Fruit fly (Drosophila melanogaster) whole organism, embryonic: ENCODE data around the gene CG13896.

Experiments used
- Bteb2 ChIP-seq: fragments of 200-800 bp; sonication (Bioruptor generic); optimal IDR thresholded peaks from 2 replicates; lab custom pipeline; 2016; ENCODE audit warnings: missing biosample characterization, missing genetic modification characterization
- C15 ChIP-seq: fragments of 200-800 bp; sonication (Bioruptor generic); IDR thresholded peaks from 3 replicates; pipeline ENCODE4 v1.3.6; 2022; ENCODE audit warnings: missing biosample characterization, missing genetic modification characterization
- CG11247 ChIP-seq: fragments of 200-800 bp; sonication (Bioruptor generic); IDR thresholded peaks from 2 replicates; pipeline ENCODE4 v1.3.6; 2022; ENCODE audit warnings: missing biosample characterization, missing genetic modification characterization
- CG11504 ChIP-seq: fragments of 200-800 bp; sonication (Bioruptor generic); optimal IDR thresholded peaks from 3 replicates; lab custom pipeline; 2019; ENCODE audit warnings: missing biosample characterization, mild to moderate bottlenecking, missing genetic modification characterization, moderate library complexity
- CG14860 ChIP-seq: fragments of 200-800 bp; sonication (Bioruptor generic); IDR thresholded peaks from 3 replicates; pipeline ENCODE4 v1.3.6; 2022; ENCODE audit warnings: missing biosample characterization, missing genetic modification characterization; ENCODE audit not compliant: partially characterized antibody
- CG15011 ChIP-seq: fragments of 200-800 bp; sonication (Bioruptor generic); optimal IDR thresholded peaks from 3 replicates; lab custom pipeline; 2018; ENCODE audit warnings: missing biosample characterization, mild to moderate bottlenecking, missing genetic modification characterization
- CG15269 ChIP-seq: fragments of 200-800 bp; sonication (Bioruptor generic); optimal IDR thresholded peaks from 2 replicates; lab custom pipeline; 2018; ENCODE audit warnings: missing biosample characterization, mild to moderate bottlenecking, missing genetic modification characterization, moderate library complexity
- CG17328 ChIP-seq: fragments of 200-800 bp; sonication (Bioruptor generic); IDR thresholded peaks from 2 replicates; pipeline ENCODE4 v1.3.6; 2022; ENCODE audit warnings: missing biosample characterization, missing genetic modification characterization
- CG17612 ChIP-seq: fragments of 200-800 bp; sonication (Bioruptor generic); IDR thresholded peaks from 2 replicates; pipeline ENCODE4 v1.3.6; 2022; ENCODE audit warnings: missing biosample characterization, missing genetic modification characterization
- CG17829 ChIP-seq: fragments of 200-800 bp; optimal IDR thresholded peaks from 2 replicates; lab custom pipeline; 2019; ENCODE audit warnings: missing biosample characterization, mild to moderate bottlenecking, missing genetic modification characterization, moderate library complexity
- CG1792 ChIP-seq: fragments of 200-800 bp; sonication (Bioruptor generic); optimal IDR thresholded peaks from 2 replicates; lab custom pipeline; 2016; ENCODE audit warnings: missing biosample characterization, missing genetic modification characterization
- CG18262 ChIP-seq: fragments of 200-800 bp; optimal IDR thresholded peaks from 3 replicates; lab custom pipeline; 2019; ENCODE audit warnings: missing biosample characterization, mild to moderate bottlenecking, missing genetic modification characterization, moderate library complexity
- CG2202 ChIP-seq: fragments of 200-800 bp; sonication (Bioruptor generic); optimal IDR thresholded peaks from 2 replicates; lab custom pipeline; 2018; ENCODE audit warnings: missing biosample characterization, mild to moderate bottlenecking, missing genetic modification characterization
- CG33557 ChIP-seq: fragments of 200-800 bp; sonication (Bioruptor generic); optimal IDR thresholded peaks from 2 replicates; lab custom pipeline; 2019; ENCODE audit warnings: missing biosample characterization, mild to moderate bottlenecking, missing genetic modification characterization, moderate library complexity
- CG4820 ChIP-seq: fragments of 200-800 bp; sonication (Bioruptor generic); optimal IDR thresholded peaks from 3 replicates; lab custom pipeline; 2016; ENCODE audit warnings: missing biosample characterization, missing genetic modification characterization
- CG6175 ChIP-seq: fragments of 200-800 bp; sonication (Bioruptor generic); IDR thresholded peaks from 3 replicates; pipeline ENCODE4 v1.3.6; 2022; ENCODE audit warnings: missing biosample characterization, missing genetic modification characterization
- CTCF ChIP-seq: fragments of 200-800 bp; sonication (Bioruptor generic); optimal IDR thresholded peaks from 2 replicates; lab custom pipeline; 2017; ENCODE audit warnings: missing biosample characterization, mild to moderate bottlenecking, missing genetic modification characterization, moderate library complexity
- D ChIP-seq, 2 experiments: fragments of 200-800 bp in 1 of 2; fragments of >200 bp in 1 of 2; sonication (Bioruptor generic) in 1 of 2; optimal IDR thresholded peaks; 2 replicates in 1 of 2; 3 replicates in 1 of 2; lab custom pipeline; 2017; ENCODE audit warnings: mild to moderate bottlenecking in 1 of 2, missing biosample characterization in 1 of 2, missing genetic modification characterization in 1 of 2, missing genetic modification reagents in 1 of 2
- Hand ChIP-seq: fragments of 200-800 bp; sonication (Bioruptor generic); optimal IDR thresholded peaks from 2 replicates; lab custom pipeline; 2017; ENCODE audit warnings: mild to moderate bottlenecking, missing biosample characterization, missing genetic modification reagents, missing genetic modification characterization
- Hsf ChIP-seq: fragments of 200-800 bp; sonication (Bioruptor generic); optimal IDR thresholded peaks from 3 replicates; lab custom pipeline; 2016; ENCODE audit warnings: missing biosample characterization, missing genetic modification characterization
- Rx ChIP-seq: fragments of 200-800 bp; sonication (Bioruptor generic); IDR thresholded peaks from 2 replicates; pipeline ENCODE4 v1.3.6; 2022; ENCODE audit warnings: missing biosample characterization, missing genetic modification characterization
- Trl ChIP-seq, 3 experiments: fragments of >200 bp in 2 of 3; fragments of 200-800 bp in 1 of 3; sonication (Bioruptor generic) in 1 of 3; optimal IDR thresholded peaks; 2 replicates in 1 of 3; 3 replicates in 2 of 3; lab custom pipeline; 2016 to 2017; ENCODE audit warnings: missing biosample characterization in 1 of 3, missing genetic modification characterization in 1 of 3
- amos ChIP-seq: fragments of 200-800 bp; sonication (Bioruptor generic); IDR thresholded peaks from 2 replicates; pipeline ENCODE4 v1.3.6; 2022; ENCODE audit warnings: missing biosample characterization, missing genetic modification characterization; ENCODE audit not compliant: partially characterized antibody
- ash1 ChIP-seq: fragments of 200-800 bp; sonication (Bioruptor generic); optimal IDR thresholded peaks from 2 replicates; lab custom pipeline; 2018; ENCODE audit warnings: missing biosample characterization, mild to moderate bottlenecking, missing genetic modification characterization
- bbx ChIP-seq: fragments of 200-800 bp; sonication (Bioruptor generic); IDR thresholded peaks from 2 replicates; pipeline ENCODE4 v1.3.6; 2022; ENCODE audit warnings: missing biosample characterization, missing genetic modification characterization; ENCODE audit not compliant: partially characterized antibody
- br ChIP-seq: fragments of >200 bp; optimal IDR thresholded peaks from 2 replicates; lab custom pipeline; 2017
- cas ChIP-seq: fragments of 200-800 bp; sonication (Bioruptor generic); IDR thresholded peaks from 2 replicates; pipeline ENCODE4 v1.3.6; 2022; ENCODE audit warnings: missing biosample characterization, missing genetic modification characterization
- chm ChIP-seq: fragments of 200-800 bp; sonication (Bioruptor generic); IDR thresholded peaks from 2 replicates; pipeline ENCODE4 v1.3.6; 2022; ENCODE audit warnings: missing biosample characterization, missing genetic modification characterization
- da ChIP-seq: fragments of 200-800 bp; sonication (Bioruptor generic); optimal IDR thresholded peaks from 2 replicates; lab custom pipeline; 2016; ENCODE audit warnings: missing biosample characterization, missing genetic modification characterization
- danr ChIP-seq: fragments of 200-800 bp; sonication (Bioruptor generic); IDR thresholded peaks from 2 replicates; pipeline ENCODE4 v1.3.6; 2022; ENCODE audit warnings: missing biosample characterization, missing genetic modification characterization
- fd102C ChIP-seq: fragments of 200-800 bp; sonication (Bioruptor generic); optimal IDR thresholded peaks from 2 replicates; lab custom pipeline; 2018; ENCODE audit warnings: missing biosample characterization, mild to moderate bottlenecking, missing genetic modification characterization, moderate library complexity
- fru ChIP-seq: fragments of >200 bp; optimal IDR thresholded peaks from 2 replicates; lab custom pipeline; 2017
- gcm ChIP-seq: fragments of 200-800 bp; sonication (Bioruptor generic); optimal IDR thresholded peaks from 2 replicates; lab custom pipeline; 2019; ENCODE audit warnings: missing biosample characterization, mild to moderate bottlenecking, missing genetic modification characterization, moderate library complexity
- gro ChIP-seq: fragments of 200-800 bp; sonication (Bioruptor generic); optimal IDR thresholded peaks from 2 replicates; lab custom pipeline; 2016; ENCODE audit warnings: missing biosample characterization, missing genetic modification characterization
- hth ChIP-seq: fragments of >200 bp; optimal IDR thresholded peaks from 2 replicates; lab custom pipeline; 2017; ENCODE audit warnings: inconsistent platforms
- inv ChIP-seq: fragments of 200-800 bp; sonication (Bioruptor generic); IDR thresholded peaks from 2 replicates; pipeline ENCODE4 v1.3.6; 2022; ENCODE audit warnings: missing biosample characterization, missing genetic modification characterization; ENCODE audit not compliant: partially characterized antibody
- lbe ChIP-seq: fragments of 200-800 bp; sonication (Bioruptor generic); optimal IDR thresholded peaks from 2 replicates; lab custom pipeline; 2016; ENCODE audit warnings: missing biosample characterization, mild to moderate bottlenecking, missing genetic modification characterization
- lmd ChIP-seq: fragments of 200-800 bp; sonication (Bioruptor generic); IDR thresholded peaks from 2 replicates; pipeline ENCODE4 v1.3.6; 2022; ENCODE audit warnings: missing biosample characterization, missing genetic modification characterization
- nerfin-2 ChIP-seq: fragments of 200-800 bp; sonication (Bioruptor generic); IDR thresholded peaks from 2 replicates; pipeline ENCODE4 v1.3.6; 2022; ENCODE audit warnings: missing biosample characterization, missing genetic modification characterization; ENCODE audit not compliant: partially characterized antibody
- p53 ChIP-seq: fragments of 200-800 bp; sonication (Bioruptor generic); optimal IDR thresholded peaks from 2 replicates; lab custom pipeline; 2016; ENCODE audit warnings: missing biosample characterization, missing genetic modification characterization
- peb ChIP-seq: fragments of 200-800 bp; sonication (Bioruptor generic); IDR thresholded peaks from 2 replicates; pipeline ENCODE4 v1.3.6; 2022; ENCODE audit warnings: missing biosample characterization, missing genetic modification characterization
- pita ChIP-seq: fragments of 200-800 bp; sonication (Bioruptor generic); optimal IDR thresholded peaks from 2 replicates; lab custom pipeline; 2017; ENCODE audit warnings: missing biosample characterization, mild to moderate bottlenecking, missing genetic modification characterization
- sens ChIP-seq: fragments of 200-800 bp; sonication (Bioruptor generic); peaks from one replicate; lab custom pipeline; 2016; ENCODE audit warnings: missing biosample characterization, missing genetic modification characterization
- sim ChIP-seq: fragments of 200-800 bp; sonication (Bioruptor generic); IDR thresholded peaks from 2 replicates; pipeline ENCODE4 v1.3.6; 2022; ENCODE audit warnings: missing biosample characterization, missing genetic modification characterization
- sisA ChIP-seq: fragments of 200-800 bp; sonication (Bioruptor generic); IDR thresholded peaks from 2 replicates; pipeline ENCODE4 v1.3.6; 2022; ENCODE audit warnings: missing biosample characterization, missing genetic modification characterization
- stc ChIP-seq: fragments of 200-800 bp; sonication (Bioruptor generic); IDR thresholded peaks from 2 replicates; pipeline ENCODE4 v1.3.6; 2022; ENCODE audit warnings: missing biosample characterization, missing genetic modification characterization
- stwl ChIP-seq: fragments of 200-800 bp; sonication (Bioruptor generic); optimal IDR thresholded peaks from 3 replicates; lab custom pipeline; 2018; ENCODE audit warnings: missing biosample characterization, mild to moderate bottlenecking, missing genetic modification characterization, moderate library complexity
- sug ChIP-seq: fragments of 200-800 bp; optimal IDR thresholded peaks from 2 replicates; lab custom pipeline; 2019; ENCODE audit warnings: missing biosample characterization, mild to moderate bottlenecking, missing genetic modification characterization, moderate library complexity
- vfl ChIP-seq: fragments of 200-800 bp; sonication (Bioruptor generic); optimal IDR thresholded peaks from 2 replicates; lab custom pipeline; 2016; ENCODE audit warnings: missing biosample characterization, missing genetic modification characterization

The CG13896 gene

dm6 chr3L:724518-725341 lies 13.1 kb upstream of the CG13896 start (continued):
- peak; percentile 98 for TF ChIP-seq CG17829
- TF ChIP-seq Bteb2 (GFP tag; lab: Kevin White, UChicago): peak; percentile 80
- TF ChIP-seq vfl (GFP tag; lab: Kevin White, UChicago): peak; percentile 79
- peak; percentile 88 for TF ChIP-seq lbe
- TF ChIP-seq chm (GFP tag; lab: Robert Waterston, UW): peak; percentile 95
- peak; percentile 40; the same call in 1 of the 2 replicates for TF ChIP-seq nerfin-2 (GFP tag; lab: Robert Waterston, UW)
- peak; percentile 88 for TF ChIP-seq p53 (GFP tag; lab: Kevin White, UChicago)
- TF ChIP-seq stwl (tag; lab: Kevin White, UChicago): peak; percentile 79
- peak; percentile 74 for TF ChIP-seq da
- peak; percentile 96 for TF ChIP-seq Rx
- TF ChIP-seq gcm (GFP tag; lab: Kevin White, UChicago): peak; percentile 97
- peak; percentile 71 for TF ChIP-seq CG15269 (tag; lab: Kevin White, UChicago)
- TF ChIP-seq CG17612 (GFP tag; lab: Robert Waterston, UW): peak; percentile 82
- peak; percentile 91 for TF ChIP-seq sisA (GFP tag; lab: Robert Waterston, UW)
- peak; percentile 87 for TF ChIP-seq lmd (GFP tag; lab: Robert Waterston, UW)
- no peak; the same call in 1 of the 2 replicates for TF ChIP-seq inv (GFP tag; lab: Robert Waterston, UW)
- peak; percentile 90 for TF ChIP-seq CG1792 (GFP tag; lab: Kevin White, UChicago)
- TF ChIP-seq CG2202: peak; percentile 99
- TF ChIP-seq cas (GFP tag; lab: Robert Waterston, UW): peak; percentile 38; the same call in 1 of the 2 replicates
- TF ChIP-seq ash1 (GFP tag; lab: Kevin White, UChicago): peak; percentile 17
- TF ChIP-seq C15: peak; percentile 74; the same call in 1 of the 3 replicates
- no peak for TF ChIP-seq D (optimal IDR thresholded peaks at IDR 0.05; lab: Kevin White, UChicago)
- peak; percentile 97 for TF ChIP-seq D (GFP tag; optimal IDR thresholded peaks at IDR 0.05; lab: Kevin White, UChicago)
- TF ChIP-seq CG4820 (GFP tag; lab: Kevin White, UChicago): peak; percentile 96
- TF ChIP-seq bbx: no peak
- TF ChIP-seq CG6175 (GFP tag; lab: Robert Waterston, UW): 0 out of 3 replicates have a peak, but pooled peaks have one; percentile 35
- TF ChIP-seq sens (GFP tag; lab: Kevin White, UChicago): peak; percentile 100
- TF ChIP-seq danr (GFP tag; lab: Robert Waterston, UW): peak; percentile 87
- peak; percentile 98 for TF ChIP-seq CG18262 (tag; lab: Kevin White, UChicago)
- TF ChIP-seq peb (GFP tag; lab: Robert Waterston, UW): peak; percentile 96
- no peak for TF ChIP-seq fru (lab: Kevin White, UChicago)
- TF ChIP-seq Hsf: peak; percentile 94
- TF ChIP-seq CG15011 (GFP tag; lab: Kevin White, UChicago): peak; percentile 81
- TF ChIP-seq br (lab: Kevin White, UChicago): no peak
- TF ChIP-seq sug (tag; lab: Kevin White, UChicago): no peak
- TF ChIP-seq hth (lab: Kevin White, UChicago): no peak
- 0 out of 3 replicates have a peak, but pooled peaks have one; percentile 39 for TF ChIP-seq CG14860 (GFP tag; lab: Robert Waterston, UW)
- TF ChIP-seq Hand (GFP tag; lab: Kevin White, UChicago): peak; percentile 31
- TF ChIP-seq sim (GFP tag; lab: Robert Waterston, UW): peak; percentile 96
- TF ChIP-seq fd102C: peak; percentile 95
- TF ChIP-seq CG33557: peak; percentile 99
- TF ChIP-seq gro (GFP tag; lab: Kevin White, UChicago): peak; percentile 72
- no peak for TF ChIP-seq amos
- no peak for TF ChIP-seq pita (GFP tag; lab: Kevin White, UChicago)
- no peak for TF ChIP-seq Trl (optimal IDR thresholded peaks at IDR 0.05; lab: Kevin White, UChicago)
- TF ChIP-seq Trl (GFP tag; optimal IDR thresholded peaks at IDR 0.05; lab: Kevin White, UChicago): peak; percentile 97
- TF ChIP-seq stc (GFP tag; lab: Robert Waterston, UW): peak; percentile 91
- TF ChIP-seq CG11504 (tag; lab: Kevin White, UChicago): peak; percentile 89
- peak; percentile 86 for TF ChIP-seq CG11247 (GFP tag; lab: Robert Waterston, UW)
- TF ChIP-seq CTCF (GFP tag; lab: Kevin White, UChicago): peak; percentile 59
- peak; percentile 97 for TF ChIP-seq CG17328 (GFP tag; lab: Robert Waterston, UW)
